Fruit fly (Drosophila melanogaster) whole organism, prepupa: ENCODE data around the gene CG17104.

ENCODE experiments used
- CG10631 ChIP-seq: fragments of 200-800 bp; sonication (Bioruptor generic); optimal IDR thresholded peaks from 2 replicates; lab custom pipeline; 2016; ENCODE audit warnings: missing biosample characterization, missing genetic modification characterization
- CG1621 ChIP-seq: fragments of 200-800 bp; sonication (Bioruptor generic); optimal IDR thresholded peaks from 3 replicates; lab custom pipeline; 2018; ENCODE audit warnings: missing biosample characterization, mild to moderate bottlenecking, missing genetic modification characterization
- dac ChIP-seq: fragments of 200-800 bp; sonication (Bioruptor generic); optimal IDR thresholded peaks from 2 replicates; lab custom pipeline; 2017; ENCODE audit warnings: missing biosample characterization, mild to moderate bottlenecking, missing genetic modification characterization

DNA sequence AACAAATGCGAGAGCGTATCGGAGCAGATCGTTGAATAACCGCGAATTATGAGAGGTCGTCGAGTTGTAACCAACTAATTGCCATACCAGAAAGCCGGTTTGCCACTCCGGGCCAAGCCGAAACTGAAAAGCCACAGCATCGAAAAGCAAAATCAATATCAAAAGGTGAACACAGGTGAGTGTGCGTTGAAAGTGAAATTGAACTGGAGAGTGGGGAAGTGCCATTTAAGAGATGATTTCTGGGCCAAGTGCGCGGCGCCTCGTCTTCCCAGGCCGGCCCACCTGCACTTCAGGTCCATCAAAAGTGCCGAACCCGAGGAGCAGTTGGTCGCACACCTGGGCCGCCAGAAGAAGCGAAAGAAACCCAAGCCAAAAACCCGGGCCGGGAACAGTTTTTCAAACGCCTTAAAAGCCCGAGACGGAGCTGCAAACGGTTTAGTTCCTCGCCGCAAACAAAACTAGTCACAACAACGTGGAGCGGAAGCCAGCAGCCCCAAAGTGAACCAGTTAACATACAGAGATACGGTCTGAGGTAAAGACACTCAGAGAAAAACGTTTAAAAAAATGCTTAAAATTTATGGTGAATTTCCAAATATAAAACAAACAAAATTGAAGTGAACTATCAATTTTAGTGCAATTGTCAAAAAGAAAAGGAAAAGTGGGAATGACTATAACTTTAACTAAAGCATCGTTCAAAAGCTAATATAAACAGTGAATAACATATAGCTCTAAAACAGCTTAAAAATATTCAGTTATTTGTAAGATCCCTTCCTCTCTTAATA, at the start of gene CG17104:
- TF ChIP-seq CG10631 (GFP tag; lab: Kevin White, UChicago) (peak; percentile 71), dac (GFP tag; lab: Kevin White, UChicago) (peak; percentile 39), CG1621 (tag; lab: Kevin White, UChicago) (peak; percentile 55)
